Fruit fly (Drosophila melanogaster): ENCODE measurements around the gene nod.
A peak's percentile ranks its signal among the peaks of the same experiment; 100 is the strongest.

dm6 chrX:11542502-11542901 is 38.1 kb upstream of the nod start:
- peak; percentile 1 for TF ChIP-seq Lpt (GFP tag; optimal IDR thresholded peaks at IDR 0.05)
- peak; percentile 56 for TF ChIP-seq CG32006 (GFP tag; optimal IDR thresholded peaks at IDR 0.05)
- no peak for TF ChIP-seq fd59A (GFP tag; optimal IDR thresholded peaks at IDR 0.05)
- no peak for TF ChIP-seq Met (GFP tag; optimal IDR thresholded peaks at IDR 0.05)
- no peak for TF ChIP-seq dac (GFP tag; optimal IDR thresholded peaks at IDR 0.05)
- TF ChIP-seq Hr4 (GFP tag; optimal IDR thresholded peaks at IDR 0.05), result peak; percentile 10
- TF ChIP-seq CG8319 (GFP tag; optimal IDR thresholded peaks at IDR 0.05), result no peak
- no peak for TF ChIP-seq Blimp-1 (GFP tag; optimal IDR thresholded peaks at IDR 0.05)
- TF ChIP-seq CG8119 (GFP tag; IDR thresholded peaks at IDR 0.05), result no peak
- TF ChIP-seq Gug (GFP tag; IDR thresholded peaks at IDR 0.05), result no peak
- peak; percentile 13 for TF ChIP-seq CG16779 (tag; optimal IDR thresholded peaks at IDR 0.05)
- TF ChIP-seq ss (GFP tag; optimal IDR thresholded peaks at IDR 0.05), result peak; percentile 4 to 52
- TF ChIP-seq Smox (GFP tag; optimal IDR thresholded peaks at IDR 0.05), result no peak

All from whole organism, prepupa.